Fruit fly (Drosophila melanogaster): ENCODE measurements around the gene mRNA-cap.

The mRNA-cap gene

dm6 chrX:14242941-14243736 lies 517 bp upstream of the mRNA-cap start, which contains the start of gene CG32599 (continued):
- TF ChIP-seq CG14965 (GFP tag; optimal IDR thresholded peaks at IDR 0.05; ENCODE audit: borderline replicate concordance) (no peak), CG15269 (tag; optimal IDR thresholded peaks at IDR 0.05) (peak; percentile 45), emc (GFP tag; optimal IDR thresholded peaks at IDR 0.05) (no peak), insv (GFP tag; optimal IDR thresholded peaks at IDR 0.05) (peak in 1 of 2 experiments; percentile 87), CG11247 (GFP tag; IDR thresholded peaks at IDR 0.05) (no peak; the same call in 1 of the 2 replicates), peb (GFP tag; IDR thresholded peaks at IDR 0.05) (no peak), CG12236 (GFP tag; optimal IDR thresholded peaks at IDR 0.05) (no peak), sob (GFP tag; IDR thresholded peaks at IDR 0.05) (peak; percentile 53), CG6654 (GFP tag; optimal IDR thresholded peaks at IDR 0.05) (no peak), chinmo (GFP tag; IDR thresholded peaks at IDR 0.05; ENCODE audit: partially characterized antibody) (0 out of 4 replicates have a peak, but pooled peaks have one; percentile 44), CG10209 (GFP tag; optimal IDR thresholded peaks at IDR 0.05) (peak; percentile 16), HLHmδ (GFP tag; optimal IDR thresholded peaks at IDR 0.05) (no peak), Awh (GFP tag; IDR thresholded peaks at IDR 0.05) (peak; percentile 39; the same call in 1 of the 2 replicates), Myb (GFP tag; optimal IDR thresholded peaks at IDR 0.05) (peak; percentile 51), CG34376 (GFP tag; optimal IDR thresholded peaks at IDR 0.05) (no peak), Xbp1 (GFP tag; optimal IDR thresholded peaks at IDR 0.05) (peak; percentile 14), mirr (GFP tag; optimal IDR thresholded peaks at IDR 0.05) (no peak), maf-S (GFP tag; optimal IDR thresholded peaks at IDR 0.05) (no peak), Abd-B (GFP tag; optimal IDR thresholded peaks at IDR 0.05) (peak; percentile 30), CG12155 (GFP tag; optimal IDR thresholded peaks at IDR 0.05) (no peak), fu2 (GFP tag; optimal IDR thresholded peaks at IDR 0.05) (no peak), ken (GFP tag; IDR thresholded peaks at IDR 0.05) (no peak), pho (GFP tag; optimal IDR thresholded peaks at IDR 0.05) (no peak), CG14441 (GFP tag; IDR thresholded peaks at IDR 0.05) (no peak), Lim3 (GFP tag; IDR thresholded peaks at IDR 0.05) (no peak), hb (GFP tag; IDR thresholded peaks at IDR 0.05; ENCODE audit: partially characterized antibody) (no peak), caup (GFP tag; optimal IDR thresholded peaks at IDR 0.05; ENCODE audit: severe bottlenecking) (no peak), cato (GFP tag; optimal IDR thresholded peaks at IDR 0.05; ENCODE audit: borderline replicate concordance) (no peak), CG10274 (GFP tag; optimal IDR thresholded peaks at IDR 0.05) (no peak), CG12299 (tag; optimal IDR thresholded peaks at IDR 0.05) (no peak), CG12769 (tag; optimal IDR thresholded peaks at IDR 0.05) (no peak), scrt (GFP tag; optimal IDR thresholded peaks at IDR 0.05) (no peak), Sox102F (GFP tag; optimal IDR thresholded peaks at IDR 0.05) (peak; percentile 54), CG31224 (GFP tag; IDR thresholded peaks at IDR 0.05) (no peak), CG1792 (GFP tag; optimal IDR thresholded peaks at IDR 0.05) (no peak), BtbVII (GFP tag; optimal IDR thresholded peaks at IDR 0.05) (no peak), CG2889 (GFP tag; IDR thresholded peaks at IDR 0.05) (no peak), CG10979 (tag; optimal IDR thresholded peaks at IDR 0.05) (peak; percentile 16), Lhr (GFP tag; optimal IDR thresholded peaks at IDR 0.05) (no peak), Bteb2 (GFP tag; optimal IDR thresholded peaks at IDR 0.05) (no peak), sens-2 (GFP tag; IDR thresholded peaks at IDR 0.05) (no peak), yki (optimal IDR thresholded peaks at IDR 0.05) (no peak), CG32532 (GFP tag; IDR thresholded peaks at IDR 0.05) (peak; percentile 56), CG1603 (tag; optimal IDR thresholded peaks at IDR 0.05) (no peak), Rfx (GFP tag; IDR thresholded peaks at IDR 0.05) (peak; percentile 38), CG4424 (GFP tag; optimal IDR thresholded peaks at IDR 0.05) (peak; percentile 7), CG17802 (tag; optimal IDR thresholded peaks at IDR 0.05) (peak; percentile 40), CG17568 (GFP tag; optimal IDR thresholded peaks at IDR 0.05) (no peak), Spps (tag; optimal IDR thresholded peaks at IDR 0.05) (no peak)
